Worm (Caenorhabditis elegans): ENCODE results near the gene ced-8.
A peak's percentile ranks its signal among the peaks of the same experiment; 100 is the strongest.

The ced-8 gene

ce11 chrX:8428319-8428888 lies 11.7 kb upstream of the ced-8 start, which contains the start of gene F08F1.3:
Gene F08F1.3, plus strand, starts transcription at chrX:8428838.
- TF ChIP-seq eor-1 (tag; optimal IDR thresholded peaks at IDR 0.05) (no peak), pqm-1 (tag; optimal IDR thresholded peaks at IDR 0.05) (peak; percentile 23), elt-2 (tag; optimal IDR thresholded peaks at IDR 0.05) (peak; percentile 74), pha-4 (tag; optimal IDR thresholded peaks at IDR 0.05) (peak; percentile 42), tbx-2 (tag; optimal IDR thresholded peaks at IDR 0.05) (no peak)

ce11 chrX:8426160-8426712 lies 9.5 kb upstream of the ced-8 start:
- TF ChIP-seq jun-1 (tag; optimal IDR thresholded peaks at IDR 0.05) (no peak), nhr-25 (tag; optimal IDR thresholded peaks at IDR 0.05) (peak; percentile 51)

DNA sequence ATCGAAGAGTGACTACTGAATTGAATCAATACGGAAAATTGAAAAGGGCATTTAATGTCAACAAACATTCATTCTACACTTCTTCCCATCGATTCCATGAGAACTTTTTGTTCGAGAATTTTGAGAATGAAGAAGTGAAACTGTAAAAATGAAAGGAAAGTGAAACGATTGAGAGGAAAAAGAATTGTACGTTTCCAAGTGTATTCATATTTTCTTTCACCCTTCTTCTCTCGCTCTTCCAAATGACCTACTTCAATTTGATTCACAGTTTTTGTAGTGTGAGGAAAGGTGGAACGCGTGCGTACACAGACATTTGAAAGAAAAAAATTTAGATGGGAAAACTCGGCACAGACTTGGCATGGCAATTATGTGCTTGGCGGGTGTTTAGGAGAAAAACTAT lies 7.6 kb upstream of the ced-8 start:
- TF ChIP-seq nhr-25 (tag; optimal IDR thresholded peaks at IDR 0.05): peak; percentile 4
- no peak for TF ChIP-seq elt-2 (tag; optimal IDR thresholded peaks at IDR 0.05)
- no peak for TF ChIP-seq nfya-1 (tag; optimal IDR thresholded peaks at IDR 0.05; ENCODE audit: insufficient read depth)
- TF ChIP-seq pha-4 (tag; optimal IDR thresholded peaks at IDR 0.05): peak; percentile 4
- TF ChIP-seq nhr-23 (tag; optimal IDR thresholded peaks at IDR 0.05): no peak
- no peak for TF ChIP-seq ztf-11 (tag; optimal IDR thresholded peaks at IDR 0.05)

ce11 chrX:8423633-8424032 lies 6.9 kb upstream of the ced-8 start, which contains the start of gene tth-1:
Gene tth-1, minus strand, starts transcription at chrX:8423733.
- no peak for TF ChIP-seq jun-1 (tag; optimal IDR thresholded peaks at IDR 0.05)
- TF ChIP-seq nhr-11 (tag; optimal IDR thresholded peaks at IDR 0.05): no peak

DNA sequence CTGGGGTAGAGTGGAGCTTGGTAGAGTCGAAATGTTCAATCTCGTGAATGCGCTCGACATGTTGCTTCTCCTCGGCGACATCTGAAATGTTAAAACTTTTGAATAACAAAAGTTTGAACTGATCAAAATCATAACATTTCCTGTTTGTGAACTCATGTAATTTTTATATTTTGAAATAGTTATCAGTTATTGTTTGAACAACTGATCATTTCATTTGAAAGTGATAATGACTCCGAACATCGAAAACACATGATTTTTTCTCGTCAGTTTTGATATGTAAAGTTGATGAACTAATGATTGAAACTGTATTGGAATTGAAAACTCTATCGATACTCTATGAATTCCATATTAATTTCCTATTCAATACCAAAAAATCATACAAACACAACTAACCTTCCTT lies 6.5 kb upstream of the ced-8 start:
- peak; percentile 71 for TF ChIP-seq pqm-1 (tag; optimal IDR thresholded peaks at IDR 0.05)
- TF ChIP-seq ceh-16 (tag; optimal IDR thresholded peaks at IDR 0.05): no peak
- TF ChIP-seq elt-2 (tag; optimal IDR thresholded peaks at IDR 0.05): peak; percentile 52
- peak; percentile 33 for TF ChIP-seq pha-4 (tag; optimal IDR thresholded peaks at IDR 0.05)
- no peak for TF ChIP-seq nfya-1 (tag; optimal IDR thresholded peaks at IDR 0.05; ENCODE audit: insufficient read depth)
- no peak for TF ChIP-seq ztf-4 (tag; optimal IDR thresholded peaks at IDR 0.05)
- no peak for TF ChIP-seq sea-2 (GFP tag; optimal IDR thresholded peaks at IDR 0.05)

ce11 chrX:8422020-8422419 lies 5.3 kb upstream of the ced-8 start, which contains the start of gene tag-123:
Gene tag-123, minus strand, starts transcription at chrX:8422055.
- TF ChIP-seq nhr-28 (tag; optimal IDR thresholded peaks at IDR 0.05) (no peak), snpc-4 (tag; optimal IDR thresholded peaks at IDR 0.05) (peak; percentile 62), R02D3.7 (tag; optimal IDR thresholded peaks at IDR 0.05) (peak; percentile 93), daf-12 (tag; optimal IDR thresholded peaks at IDR 0.05) (no peak), unc-39 (tag; optimal IDR thresholded peaks at IDR 0.05) (no peak), aly-2 (tag; optimal IDR thresholded peaks at IDR 0.05) (no peak), nhr-23 (tag; optimal IDR thresholded peaks at IDR 0.05) (peak; percentile 78), nhr-11 (tag; optimal IDR thresholded peaks at IDR 0.05) (no peak), ceh-9 (tag; optimal IDR thresholded peaks at IDR 0.05) (no peak), nhr-67 (tag; optimal IDR thresholded peaks at IDR 0.05) (no peak), jun-1 (tag; optimal IDR thresholded peaks at IDR 0.05) (no peak), ceh-28 (tag; optimal IDR thresholded peaks at IDR 0.05) (peak; percentile 9), pha-4 (tag; optimal IDR thresholded peaks at IDR 0.05) (peak; percentile 77), lin-15B (tag; optimal IDR thresholded peaks at IDR 0.05) (peak; percentile 53), lin-39 (tag; optimal IDR thresholded peaks at IDR 0.05) (peak; percentile 69), ztf-11 (tag; optimal IDR thresholded peaks at IDR 0.05) (no peak), ceh-82 (tag; optimal IDR thresholded peaks at IDR 0.05) (no peak), hmg-11 (tag; optimal IDR thresholded peaks at IDR 0.05) (peak; percentile 41), mml-1 (tag; optimal IDR thresholded peaks at IDR 0.05) (no peak), nhr-25 (tag; optimal IDR thresholded peaks at IDR 0.05) (peak; percentile 28), nhr-77 (tag; optimal IDR thresholded peaks at IDR 0.05) (no peak), ztf-4 (tag; optimal IDR thresholded peaks at IDR 0.05) (no peak), nfya-1 (tag; optimal IDR thresholded peaks at IDR 0.05; ENCODE audit: insufficient read depth) (peak; percentile 70), sea-2 (GFP tag; optimal IDR thresholded peaks at IDR 0.05) (no peak), elt-2 (tag; optimal IDR thresholded peaks at IDR 0.05) (peak; percentile 45), fkh-10 (GFP tag; optimal IDR thresholded peaks at IDR 0.05) (no peak)
